Worm (Caenorhabditis elegans) whole organism, L3 larva: ENCODE measurements around the gene Y37E11B.2.

Experiments
- ama-1 ChIP-seq: fragments of 150-350 bp; optimal IDR thresholded peaks from 2 replicates; lab custom pipeline; 2018
- nhr-12 ChIP-seq: fragments of 150-350 bp; optimal IDR thresholded peaks from 2 replicates; lab custom pipeline; 2014; ENCODE audit warnings: missing biosample characterization, missing genetic modification characterization
- nhr-28 ChIP-seq: fragments of 150-350 bp; optimal IDR thresholded peaks from 2 replicates; lab custom pipeline; 2014; ENCODE audit warnings: missing biosample characterization, missing genetic modification characterization

- TF ChIP-seq nhr-28 (tag; lab: Kevin White, UChicago) (no peak), ama-1 (lab: Kevin White, UChicago) (no peak), nhr-12 (tag; lab: Kevin White, UChicago) (no peak)
Observed at ce11 chrIV:3539872-3540271, 38.4 kb upstream of the Y37E11B.2 start, which contains the start of gene B0212.3.
